Worm (Caenorhabditis elegans): ENCODE results near the gene Y73C8C.8.

DNA sequence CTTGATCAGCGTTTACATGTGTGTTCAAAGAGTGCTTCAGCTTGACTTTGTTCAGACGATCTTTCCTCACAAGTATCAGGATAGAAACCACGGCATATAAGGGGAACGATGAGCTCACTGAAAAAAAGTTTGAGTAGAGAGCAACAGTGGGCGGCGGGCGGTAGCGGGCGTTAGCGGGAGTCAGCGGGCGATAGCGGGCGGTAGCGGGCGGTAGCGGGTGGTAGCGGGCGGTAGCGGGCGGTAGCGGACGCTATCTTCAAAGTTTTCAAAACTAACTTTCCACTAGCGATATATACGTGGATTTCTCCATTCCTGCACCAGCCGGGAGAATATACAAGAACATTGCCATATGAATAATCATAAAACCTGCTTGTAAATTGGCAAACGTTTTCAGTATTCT lies 31.6 kb upstream of the Y73C8C.8 start:
- TF ChIP-seq ceh-82 (tag; optimal IDR thresholded peaks at IDR 0.05): no peak
- no peak for TF ChIP-seq elt-3 (tag; optimal IDR thresholded peaks at IDR 0.05)
- TF ChIP-seq fkh-2 (tag; optimal IDR thresholded peaks at IDR 0.05): no peak
- TF ChIP-seq nhr-43 (tag; optimal IDR thresholded peaks at IDR 0.05; ENCODE audit: poor library complexity, severe bottlenecking): no peak
- no peak for TF ChIP-seq unc-39 (tag; optimal IDR thresholded peaks at IDR 0.05)
- no peak for TF ChIP-seq ZK546.5 (tag; optimal IDR thresholded peaks at IDR 0.05)
- no peak for TF ChIP-seq elt-2 (tag; optimal IDR thresholded peaks at IDR 0.05)
- TF ChIP-seq nhr-25 (tag; optimal IDR thresholded peaks at IDR 0.05): no peak
- TF ChIP-seq mdl-1 (tag; optimal IDR thresholded peaks at IDR 0.05): no peak
- no peak for TF ChIP-seq jun-1 (tag; optimal IDR thresholded peaks at IDR 0.05)
- TF ChIP-seq pqm-1 (tag; optimal IDR thresholded peaks at IDR 0.05): no peak
- no peak for TF ChIP-seq unc-62 (GFP tag; optimal IDR thresholded peaks at IDR 0.05)
- no peak for TF ChIP-seq ztf-4 (tag; optimal IDR thresholded peaks at IDR 0.05)
- no peak for TF ChIP-seq ama-1 (optimal IDR thresholded peaks at IDR 0.05)
